Fruit fly (Drosophila melanogaster) whole organism, embryonic: ENCODE measurements around the gene elB.

Source experiments
- CG10267 ChIP-seq: fragments of 200-800 bp; sonication (Bioruptor generic); optimal IDR thresholded peaks from 2 replicates; lab custom pipeline; 2018; ENCODE audit warnings: missing biosample characterization, mild to moderate bottlenecking, missing genetic modification characterization, moderate library complexity
- CG16815 ChIP-seq: fragments of 200-800 bp; sonication (Bioruptor generic); optimal IDR thresholded peaks from 3 replicates; lab custom pipeline; 2017; ENCODE audit warnings: missing biosample characterization, mild to moderate bottlenecking, missing genetic modification characterization
- CHES-1-like ChIP-seq: fragments of 200-800 bp; sonication (Bioruptor generic); optimal IDR thresholded peaks from 2 replicates; lab custom pipeline; 2016; ENCODE audit warnings: missing biosample characterization, missing genetic modification characterization
- bowl ChIP-seq: fragments of 200-800 bp; sonication (Bioruptor generic); IDR thresholded peaks from 2 replicates; pipeline ENCODE4 v1.3.6; 2022; ENCODE audit warnings: missing biosample characterization, missing genetic modification characterization
- croc ChIP-seq: fragments of 200-800 bp; sonication (Bioruptor generic); conservative IDR thresholded peaks from 3 replicates; pipeline ENCODE4 v1.3.6; 2022; ENCODE audit warnings: missing biosample characterization, missing genetic modification characterization
- ewg ChIP-seq: fragments of 200-800 bp; sonication (Bioruptor generic); optimal IDR thresholded peaks from 3 replicates; lab custom pipeline; 2017; ENCODE audit warnings: mild to moderate bottlenecking, missing biosample characterization, missing genetic modification reagents, missing genetic modification characterization
- fru ChIP-seq: fragments of >200 bp; optimal IDR thresholded peaks from 2 replicates; lab custom pipeline; 2017
- pita ChIP-seq: fragments of 200-800 bp; sonication (Bioruptor generic); optimal IDR thresholded peaks from 2 replicates; lab custom pipeline; 2017; ENCODE audit warnings: missing biosample characterization, mild to moderate bottlenecking, missing genetic modification characterization
- pzg ChIP-seq: fragments of 200-800 bp; sonication (Bioruptor generic); optimal IDR thresholded peaks from 3 replicates; lab custom pipeline; 2018; ENCODE audit warnings: missing biosample characterization, mild to moderate bottlenecking, missing genetic modification characterization, moderate library complexity

DNA sequence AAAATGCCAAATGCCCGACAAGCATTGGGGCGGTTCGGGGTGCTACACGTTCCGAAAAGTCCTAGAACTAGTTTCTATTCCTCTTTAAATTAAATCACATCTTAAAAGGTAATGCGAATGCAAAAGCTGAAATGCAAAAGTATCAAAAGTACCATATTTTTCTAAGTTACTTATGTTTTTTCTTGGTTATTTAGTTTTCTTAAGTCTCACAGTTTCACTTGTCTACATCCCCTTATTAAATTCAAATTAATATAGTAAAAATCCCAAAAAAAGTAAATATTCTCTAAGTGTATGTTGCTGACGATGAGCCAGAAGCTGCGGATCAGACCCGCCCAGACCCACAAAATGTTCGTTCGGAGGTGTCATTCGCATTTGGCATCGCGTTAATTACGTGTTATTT is 8.7 kb downstream of the elB start:
- no peak for TF ChIP-seq fru (lab: Kevin White, UChicago)
- no peak for TF ChIP-seq CG10267 (tag; lab: Kevin White, UChicago)
- no peak for TF ChIP-seq bowl (GFP tag; lab: Robert Waterston, UW)
- no peak for TF ChIP-seq CHES-1-like (GFP tag; lab: Kevin White, UChicago)
- no peak for TF ChIP-seq ewg (GFP tag; lab: Kevin White, UChicago)
- TF ChIP-seq pita (GFP tag; lab: Kevin White, UChicago) = no peak
- no peak for TF ChIP-seq pzg
- no peak for TF ChIP-seq croc (GFP tag; lab: Robert Waterston, UW)
- TF ChIP-seq CG16815 (GFP tag; lab: Kevin White, UChicago) = no peak
